Fruit fly (Drosophila melanogaster) whole organism, embryonic: ENCODE measurements around the gene CG14005.
A peak's percentile ranks its signal among the peaks of the same experiment; 100 is the strongest.

Experiments
- Atf3 ChIP-seq: fragments of 200-800 bp; sonication (Bioruptor generic); optimal IDR thresholded peaks from 3 replicates; lab custom pipeline; 2016; ENCODE audit warnings: missing biosample characterization, missing genetic modification characterization
- Awh ChIP-seq: fragments of 200-800 bp; sonication (Bioruptor generic); IDR thresholded peaks from 2 replicates; pipeline ENCODE4, ENCODE4 v1.3.6; 2022; ENCODE audit warnings: missing biosample characterization, missing genetic modification characterization
- Bgb ChIP-seq: fragments of 200-800 bp; sonication (Bioruptor generic); IDR thresholded peaks from 2 replicates; pipeline ENCODE4 v1.3.6; 2022; ENCODE audit warnings: missing biosample characterization, missing genetic modification characterization; ENCODE audit not compliant: partially characterized antibody
- Blimp-1 ChIP-seq: fragments of 200-800 bp; sonication (Bioruptor generic); optimal IDR thresholded peaks from 3 replicates; lab custom pipeline; 2018; ENCODE audit warnings: missing biosample characterization, missing genetic modification characterization, mild to moderate bottlenecking, moderate library complexity, missing genetic modification reagents
- CG10209 ChIP-seq: fragments of 200-800 bp; sonication (Bioruptor generic); optimal IDR thresholded peaks from 3 replicates; lab custom pipeline; 2017; ENCODE audit warnings: missing biosample characterization, mild to moderate bottlenecking, missing genetic modification characterization, missing genetic modification reagents
- CG12769 ChIP-seq: fragments of 200-800 bp; sonication (Bioruptor generic); optimal IDR thresholded peaks from 2 replicates; lab custom pipeline; 2019; ENCODE audit warnings: missing biosample characterization, mild to moderate bottlenecking, missing genetic modification characterization, moderate library complexity
- CG13894 ChIP-seq: fragments of 200-800 bp; sonication (Bioruptor generic); optimal IDR thresholded peaks from 3 replicates; lab custom pipeline; 2018; ENCODE audit warnings: missing biosample characterization, mild to moderate bottlenecking, missing genetic modification characterization, moderate library complexity
- CG16813 ChIP-seq: fragments of 200-800 bp; sonication (Bioruptor generic); IDR thresholded peaks from 3 replicates; pipeline ENCODE4 v1.3.6; 2022; ENCODE audit warnings: missing biosample characterization, missing genetic modification characterization; ENCODE audit not compliant: partially characterized antibody
- CG2116 ChIP-seq: fragments of 200-800 bp; sonication (Bioruptor generic); optimal IDR thresholded peaks from 3 replicates; lab custom pipeline; 2018; ENCODE audit warnings: missing biosample characterization, mild to moderate bottlenecking, missing genetic modification characterization
- CG30403 ChIP-seq: fragments of 200-800 bp; sonication (Bioruptor generic); optimal IDR thresholded peaks from 3 replicates; lab custom pipeline; 2016; ENCODE audit warnings: missing biosample characterization, missing genetic modification characterization
- CG31365 ChIP-seq: fragments of 200-800 bp; sonication (Bioruptor generic); optimal IDR thresholded peaks from 2 replicates; lab custom pipeline; 2018; ENCODE audit warnings: missing biosample characterization, mild to moderate bottlenecking, missing genetic modification characterization
- CG32772 ChIP-seq: fragments of 200-800 bp; sonication (Bioruptor generic); IDR thresholded peaks from 2 replicates; pipeline ENCODE4 v1.3.6; 2022; ENCODE audit warnings: missing biosample characterization, missing genetic modification characterization
- CG34422 ChIP-seq: fragments of 200-800 bp; sonication (Bioruptor generic); IDR thresholded peaks from 3 replicates; pipeline ENCODE4 v1.3.6; 2022; ENCODE audit warnings: missing biosample characterization, missing genetic modification characterization
- CG3726 ChIP-seq: fragments of 200-800 bp; sonication (Bioruptor generic); IDR thresholded peaks from 3 replicates; pipeline ENCODE4, ENCODE4 v1.3.6; 2022; ENCODE audit warnings: missing biosample characterization, missing genetic modification characterization
- CG6654 ChIP-seq: fragments of 200-800 bp; sonication (Bioruptor generic); optimal IDR thresholded peaks from 2 replicates; lab custom pipeline; 2017; ENCODE audit warnings: missing biosample characterization, mild to moderate bottlenecking, missing genetic modification characterization
- CG7556 ChIP-seq: fragments of 200-800 bp; sonication (Bioruptor generic); optimal IDR thresholded peaks from 2 replicates; lab custom pipeline; 2017; ENCODE audit warnings: missing biosample characterization, mild to moderate bottlenecking, missing genetic modification characterization
- CG8944 ChIP-seq: fragments of 200-800 bp; sonication (Bioruptor generic); optimal IDR thresholded peaks from 3 replicates; lab custom pipeline; 2016; ENCODE audit warnings: missing biosample characterization, missing genetic modification characterization
- CTCF ChIP-seq: fragments of 200-800 bp; sonication (Bioruptor generic); optimal IDR thresholded peaks from 2 replicates; lab custom pipeline; 2017; ENCODE audit warnings: missing biosample characterization, mild to moderate bottlenecking, missing genetic modification characterization, moderate library complexity
- Elba2 ChIP-seq: fragments of 200-800 bp; sonication (Bioruptor generic); optimal IDR thresholded peaks from 3 replicates; lab custom pipeline; 2016; ENCODE audit warnings: missing biosample characterization, missing genetic modification characterization
- HLH3B ChIP-seq: fragments of 200-800 bp; sonication (Bioruptor generic); IDR thresholded peaks from 2 replicates; pipeline ENCODE4 v1.3.6; 2022; ENCODE audit warnings: missing biosample characterization, missing genetic modification characterization
- HmgZ ChIP-seq: fragments of 200-800 bp; sonication (Bioruptor generic); optimal IDR thresholded peaks from 2 replicates; lab custom pipeline; 2018; ENCODE audit warnings: missing biosample characterization, mild to moderate bottlenecking, missing genetic modification characterization
- Jarid2 ChIP-seq: fragments of 200-800 bp; sonication (Bioruptor generic); optimal IDR thresholded peaks from 3 replicates; lab custom pipeline; 2017; ENCODE audit warnings: mild to moderate bottlenecking, missing biosample characterization, missing genetic modification reagents, missing genetic modification characterization
- Med ChIP-seq: fragments of 200-800 bp; sonication (Bioruptor generic); peaks from one replicate; lab custom pipeline; 2016; ENCODE audit warnings: missing biosample characterization, missing genetic modification characterization, mild to moderate bottlenecking, inconsistent platforms, moderate library complexity
- Rx ChIP-seq: fragments of 200-800 bp; sonication (Bioruptor generic); IDR thresholded peaks from 2 replicates; pipeline ENCODE4 v1.3.6; 2022; ENCODE audit warnings: missing biosample characterization, missing genetic modification characterization
- Sox102F ChIP-seq: fragments of 200-800 bp; sonication (Bioruptor generic); optimal IDR thresholded peaks from 2 replicates; lab custom pipeline; 2018; ENCODE audit warnings: missing biosample characterization, mild to moderate bottlenecking, missing genetic modification characterization, moderate library complexity
- Spps ChIP-seq: fragments of 200-800 bp; sonication (Bioruptor generic); optimal IDR thresholded peaks from 2 replicates; lab custom pipeline; 2018; ENCODE audit warnings: missing biosample characterization, mild to moderate bottlenecking, missing genetic modification characterization
- abd-A ChIP-seq: fragments of 200-800 bp; sonication (Bioruptor generic); optimal IDR thresholded peaks from 3 replicates; lab custom pipeline; 2019; ENCODE audit warnings: missing biosample characterization, mild to moderate bottlenecking, missing genetic modification characterization, moderate library complexity
- ap ChIP-seq: fragments of 200-800 bp; sonication (Bioruptor generic); IDR thresholded peaks from 2 replicates; pipeline ENCODE4 v1.3.6; 2022; ENCODE audit warnings: missing biosample characterization, missing genetic modification characterization
- chinmo ChIP-seq: fragments of 200-800 bp; sonication (Bioruptor generic); IDR thresholded peaks from 4 replicates; pipeline ENCODE4 v1.3.6; 2022; ENCODE audit warnings: missing biosample characterization, missing genetic modification characterization; ENCODE audit not compliant: partially characterized antibody
- crc ChIP-seq: fragments of 200-800 bp; sonication (Bioruptor generic); optimal IDR thresholded peaks from 2 replicates; lab custom pipeline; 2016; ENCODE audit warnings: missing biosample characterization, missing genetic modification characterization
- crol ChIP-seq: fragments of 200-800 bp; sonication (Bioruptor generic); IDR thresholded peaks from 2 replicates; pipeline ENCODE4 v1.3.6; 2022; ENCODE audit warnings: missing biosample characterization, missing genetic modification characterization
- cwo ChIP-seq: fragments of 200-800 bp; sonication (Bioruptor generic); optimal IDR thresholded peaks from 3 replicates; lab custom pipeline; 2017; ENCODE audit warnings: missing biosample characterization, missing genetic modification characterization, mild to moderate bottlenecking, moderate library complexity, missing genetic modification reagents
- gem ChIP-seq: fragments of 200-800 bp; sonication (Bioruptor generic); optimal IDR thresholded peaks from 2 replicates; lab custom pipeline; 2019; ENCODE audit warnings: missing biosample characterization, mild to moderate bottlenecking, missing genetic modification characterization, moderate library complexity
- hb ChIP-seq: fragments of 200-800 bp; sonication (Bioruptor generic); IDR thresholded peaks from 3 replicates; pipeline ENCODE4 v1.3.6; 2022; ENCODE audit warnings: missing biosample characterization, missing genetic modification characterization; ENCODE audit not compliant: partially characterized antibody
- inv ChIP-seq: fragments of 200-800 bp; sonication (Bioruptor generic); IDR thresholded peaks from 2 replicates; pipeline ENCODE4 v1.3.6; 2022; ENCODE audit warnings: missing biosample characterization, missing genetic modification characterization; ENCODE audit not compliant: partially characterized antibody
- pzg ChIP-seq: fragments of 200-800 bp; sonication (Bioruptor generic); optimal IDR thresholded peaks from 3 replicates; lab custom pipeline; 2018; ENCODE audit warnings: missing biosample characterization, mild to moderate bottlenecking, missing genetic modification characterization, moderate library complexity
- ranshi ChIP-seq: fragments of 200-800 bp; sonication (Bioruptor generic); IDR thresholded peaks from 2 replicates; pipeline ENCODE4 v1.3.6; 2022; ENCODE audit warnings: missing biosample characterization, missing genetic modification characterization
- sna ChIP-seq: fragments of 200-800 bp; sonication (Bioruptor generic); IDR thresholded peaks from 2 replicates; pipeline ENCODE4 v1.3.6; 2022; ENCODE audit warnings: missing biosample characterization, missing genetic modification characterization; ENCODE audit not compliant: partially characterized antibody
- vvl ChIP-seq: fragments of 200-800 bp; sonication (Bioruptor generic); IDR thresholded peaks from 2 replicates; pipeline ENCODE4 v1.3.6; 2022; ENCODE audit warnings: missing biosample characterization, missing genetic modification characterization

CG14005 gene

DNA sequence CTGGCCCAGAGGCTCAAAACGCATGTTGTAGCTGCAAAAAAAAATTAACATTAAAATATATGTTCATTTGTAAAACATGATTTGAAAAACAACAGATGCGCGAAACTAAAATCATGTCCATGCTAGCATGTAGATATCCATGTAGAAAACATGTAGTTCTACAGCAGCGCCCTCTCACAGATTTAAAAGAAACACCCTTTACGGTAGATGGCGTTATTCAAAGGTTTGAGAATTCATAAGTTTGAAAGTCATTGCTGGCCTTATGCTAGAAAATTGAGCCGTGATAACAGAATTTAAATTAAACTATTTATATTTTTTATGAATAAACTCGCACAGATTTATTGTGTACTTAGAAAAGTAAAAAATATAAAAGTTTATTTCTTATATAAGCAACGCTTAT lies 30.6 kb downstream of the CG14005 start (continued):
- TF ChIP-seq hb (GFP tag; lab: Robert Waterston, UW) = peak; percentile 65
- peak; percentile 26 for TF ChIP-seq CG8944 (GFP tag; lab: Kevin White, UChicago)
- no peak for TF ChIP-seq ranshi (GFP tag; lab: Robert Waterston, UW)
- no peak for TF ChIP-seq CG10209 (GFP tag; lab: Kevin White, UChicago)
- no peak for TF ChIP-seq sna (GFP tag; lab: Robert Waterston, UW)
- TF ChIP-seq gem = no peak
- TF ChIP-seq CG31365 (tag; lab: Kevin White, UChicago) = no peak
- TF ChIP-seq cwo (GFP tag; lab: Kevin White, UChicago) = no peak
- TF ChIP-seq CG30403 (GFP tag; lab: Kevin White, UChicago) = peak; percentile 26
- no peak for TF ChIP-seq pzg
- TF ChIP-seq Rx = peak; percentile 18; the same call in 1 of the 2 replicates
- no peak for TF ChIP-seq CG7556 (GFP tag; lab: Kevin White, UChicago)
- TF ChIP-seq CTCF = peak; percentile 99
- TF ChIP-seq inv (GFP tag; lab: Robert Waterston, UW) = peak; percentile 58; the same call in 1 of the 2 replicates
- no peak for TF ChIP-seq Jarid2 (GFP tag; lab: Kevin White, UChicago)
- 0 out of 2 replicates have a peak, but pooled peaks have one; percentile 10 for TF ChIP-seq CG32772 (GFP tag; lab: Robert Waterston, UW)
- TF ChIP-seq Atf3 (GFP tag; lab: Kevin White, UChicago) = no peak
- no peak for TF ChIP-seq Spps (tag; lab: Kevin White, UChicago)

DNA sequence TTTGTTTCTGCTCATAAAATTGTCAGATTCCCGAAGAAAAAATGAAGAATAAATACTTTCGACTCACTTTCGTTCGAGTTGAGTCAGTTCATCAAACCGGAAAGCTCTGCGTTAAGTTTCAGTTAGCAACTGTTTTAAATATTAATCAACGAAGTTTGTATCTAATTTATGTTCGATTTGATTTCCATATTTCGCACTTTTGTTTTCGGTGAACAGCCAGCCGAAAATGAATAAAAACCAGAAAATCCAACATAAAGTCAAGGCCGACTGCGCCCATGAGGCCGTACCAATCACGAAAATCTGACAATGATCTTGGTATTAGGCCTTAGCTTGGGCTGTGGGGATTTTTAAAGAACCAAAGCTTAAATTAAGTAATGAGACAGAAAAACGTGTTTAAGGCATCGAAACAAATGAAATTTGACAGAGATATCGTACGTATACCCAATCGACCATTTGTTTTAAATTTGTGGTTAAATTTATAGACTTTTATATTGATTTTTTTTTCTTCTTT lies 35.2 kb downstream of the CG14005 start:
- peak; percentile 79 for TF ChIP-seq abd-A (tag; lab: Kevin White, UChicago)
- peak; percentile 48; the same call in 1 of the 2 replicates for TF ChIP-seq vvl
- no peak for TF ChIP-seq Elba2 (GFP tag; lab: Kevin White, UChicago)
- peak; percentile 64 for TF ChIP-seq Blimp-1 (GFP tag; lab: Kevin White, UChicago)
- TF ChIP-seq CG16813 (GFP tag; lab: Robert Waterston, UW) = no peak
- peak; percentile 83 for TF ChIP-seq CG13894 (tag; lab: Kevin White, UChicago)
- TF ChIP-seq chinmo (GFP tag; lab: Robert Waterston, UW) = peak; percentile 82; the same call in 2 of the 4 replicates
- TF ChIP-seq crc (GFP tag; lab: Kevin White, UChicago) = no peak

DNA sequence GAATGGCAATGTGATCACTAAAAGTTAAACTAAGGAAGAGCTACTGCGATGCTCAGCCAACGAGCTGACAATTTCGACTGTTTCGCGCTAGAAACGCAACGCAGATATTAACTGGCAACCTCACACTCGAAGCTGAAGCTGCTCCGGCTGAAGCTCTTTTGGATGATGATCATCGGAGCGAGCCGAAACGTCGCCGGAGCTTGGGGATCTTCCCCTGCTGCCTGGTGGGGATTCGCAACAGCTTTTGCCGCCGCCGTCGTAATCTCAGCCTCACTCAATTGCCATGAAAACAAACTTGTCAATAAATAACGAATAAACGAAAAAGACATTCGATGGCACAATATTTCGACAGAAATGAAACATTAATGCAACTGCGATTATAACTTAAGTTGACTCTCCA lies 35.7 kb downstream of the CG14005 start, which contains the start of gene obst-E:
Gene obst-E (minus strand): TSS at position 101 of the 400 bp plus-strand sequence.
- TF ChIP-seq CG3726 (GFP tag; lab: Robert Waterston, UW) (no peak), Med (GFP tag; lab: Kevin White, UChicago) (peak; percentile 19), Sox102F (GFP tag; lab: Kevin White, UChicago) (no peak), CG34422 (no peak), HLH3B (GFP tag; lab: Robert Waterston, UW) (0 out of 2 replicates have a peak, but pooled peaks have one; percentile 14), Bgb (GFP tag; lab: Robert Waterston, UW) (0 out of 2 replicates have a peak, but pooled peaks have one; percentile 16), chinmo (GFP tag; lab: Robert Waterston, UW) (0 out of 4 replicates have a peak, but pooled peaks have one; percentile 20), CG31365 (tag; lab: Kevin White, UChicago) (no peak), HmgZ (no peak), CG2116 (GFP tag; lab: Kevin White, UChicago) (no peak), CG13894 (tag; lab: Kevin White, UChicago) (peak; percentile 12), CG12769 (peak; percentile 75), Awh (no peak), CG6654 (GFP tag; lab: Kevin White, UChicago) (no peak), crol (GFP tag; lab: Robert Waterston, UW) (no peak), ap (GFP tag; lab: Robert Waterston, UW) (no peak)
